Fruit fly (Drosophila melanogaster) whole organism, embryonic: Measurements from ENCODE around the gene Gmap.

Experiments used
- CG12744 ChIP-seq: fragments of 200-800 bp; sonication (Bioruptor generic); optimal IDR thresholded peaks from 2 replicates; lab custom pipeline; 2016; ENCODE audit warnings: missing biosample characterization, missing genetic modification characterization
- CG13894 ChIP-seq: fragments of 200-800 bp; sonication (Bioruptor generic); optimal IDR thresholded peaks from 3 replicates; lab custom pipeline; 2018; ENCODE audit warnings: missing biosample characterization, mild to moderate bottlenecking, missing genetic modification characterization, moderate library complexity
- CG14014 ChIP-seq: fragments of 200-800 bp; sonication (Bioruptor generic); IDR thresholded peaks from 2 replicates; pipeline ENCODE4 v1.3.6; 2022; ENCODE audit warnings: missing biosample characterization, missing genetic modification characterization
- CG14667 ChIP-seq: fragments of 200-800 bp; sonication (Bioruptor generic); IDR thresholded peaks from 2 replicates; pipeline ENCODE4 v1.3.6; 2022; ENCODE audit warnings: missing biosample characterization, missing genetic modification characterization
- CG14965 ChIP-seq: fragments of 200-800 bp; sonication (Bioruptor generic); optimal IDR thresholded peaks from 2 replicates; lab custom pipeline; 2016; ENCODE audit warnings: missing biosample characterization, missing genetic modification characterization, borderline replicate concordance
- CG17328 ChIP-seq: fragments of 200-800 bp; sonication (Bioruptor generic); IDR thresholded peaks from 2 replicates; pipeline ENCODE4 v1.3.6; 2022; ENCODE audit warnings: missing biosample characterization, missing genetic modification characterization
- CG17612 ChIP-seq: fragments of 200-800 bp; sonication (Bioruptor generic); IDR thresholded peaks from 2 replicates; pipeline ENCODE4 v1.3.6; 2022; ENCODE audit warnings: missing biosample characterization, missing genetic modification characterization
- CG18262 ChIP-seq: fragments of 200-800 bp; optimal IDR thresholded peaks from 3 replicates; lab custom pipeline; 2019; ENCODE audit warnings: missing biosample characterization, mild to moderate bottlenecking, missing genetic modification characterization, moderate library complexity
- CG2129 ChIP-seq: fragments of 200-800 bp; sonication (Bioruptor generic); IDR thresholded peaks from 2 replicates; pipeline ENCODE4 v1.3.6; 2022; ENCODE audit warnings: missing biosample characterization, missing genetic modification characterization; ENCODE audit not compliant: partially characterized antibody
- CG2678 ChIP-seq: fragments of 200-800 bp; sonication (Bioruptor generic); optimal IDR thresholded peaks from 3 replicates; lab custom pipeline; 2019; ENCODE audit warnings: missing biosample characterization, mild to moderate bottlenecking, missing genetic modification characterization, moderate library complexity
- CG3281 ChIP-seq: fragments of 200-800 bp; sonication (Bioruptor generic); optimal IDR thresholded peaks from 3 replicates; lab custom pipeline; 2017; ENCODE audit warnings: missing biosample characterization, mild to moderate bottlenecking, missing genetic modification characterization
- CG3838 ChIP-seq: fragments of 200-800 bp; sonication (Bioruptor generic); optimal IDR thresholded peaks from 3 replicates; lab custom pipeline; 2016; ENCODE audit warnings: missing biosample characterization, missing genetic modification characterization
- CG3847 ChIP-seq: fragments of 200-800 bp; sonication (Bioruptor generic); IDR thresholded peaks from 2 replicates; pipeline ENCODE4 v1.3.6; 2022; ENCODE audit warnings: missing biosample characterization, missing genetic modification characterization
- CG43689 ChIP-seq: fragments of 200-800 bp; sonication (Bioruptor generic); IDR thresholded peaks from 2 replicates; pipeline ENCODE4 v1.3.6; 2022; ENCODE audit warnings: missing biosample characterization, missing genetic modification characterization
- CG4730 ChIP-seq: fragments of 200-800 bp; sonication (Bioruptor generic); IDR thresholded peaks from 2 replicates; pipeline ENCODE4 v1.3.6; 2022; ENCODE audit warnings: missing biosample characterization, missing genetic modification characterization
- CG4854 ChIP-seq: fragments of 200-800 bp; sonication (Bioruptor generic); optimal IDR thresholded peaks from 2 replicates; lab custom pipeline; 2016; ENCODE audit warnings: missing biosample characterization, missing genetic modification characterization, inconsistent platforms
- CG5180 ChIP-seq: fragments of 200-800 bp; sonication (Bioruptor generic); optimal IDR thresholded peaks from 3 replicates; lab custom pipeline; 2017; ENCODE audit warnings: missing biosample characterization, missing genetic modification characterization, mild to moderate bottlenecking, moderate library complexity, missing genetic modification reagents
- CG6791 ChIP-seq: fragments of 200-800 bp; sonication (Bioruptor generic); IDR thresholded peaks from 3 replicates; pipeline ENCODE4 v1.3.6; 2022; ENCODE audit warnings: missing biosample characterization, missing genetic modification characterization; ENCODE audit not compliant: partially characterized antibody
- D19A ChIP-seq: fragments of 200-800 bp; optimal IDR thresholded peaks from 3 replicates; lab custom pipeline; 2019; ENCODE audit warnings: missing biosample characterization, mild to moderate bottlenecking, missing genetic modification characterization, moderate library complexity
- Dad ChIP-seq: fragments of 200-800 bp; sonication (Bioruptor generic); optimal IDR thresholded peaks from 3 replicates; lab custom pipeline; 2016; ENCODE audit warnings: missing biosample characterization, missing genetic modification characterization
- Dref ChIP-seq: fragments of 200-800 bp; sonication (Bioruptor generic); IDR thresholded peaks from 2 replicates; pipeline ENCODE4 v1.3.6; 2022; ENCODE audit warnings: missing biosample characterization, missing genetic modification characterization
- Drgx ChIP-seq: fragments of 200-800 bp; sonication (Bioruptor generic); IDR thresholded peaks from 2 replicates; pipeline ENCODE4 v1.3.6; 2022; ENCODE audit warnings: missing biosample characterization, missing genetic modification characterization
- E2f2 ChIP-seq: fragments of 200-800 bp; sonication (Bioruptor generic); IDR thresholded peaks from 2 replicates; pipeline ENCODE4 v1.3.6; 2022; ENCODE audit warnings: missing biosample characterization, missing genetic modification characterization
- Ets65A ChIP-seq: fragments of 200-800 bp; sonication (Bioruptor generic); peaks from one replicate; lab custom pipeline; 2016; ENCODE audit warnings: missing biosample characterization, missing genetic modification characterization
- HLHmδ ChIP-seq: fragments of 200-800 bp; sonication (Bioruptor generic); optimal IDR thresholded peaks from 2 replicates; lab custom pipeline; 2018; ENCODE audit warnings: missing biosample characterization, mild to moderate bottlenecking, missing genetic modification characterization, moderate library complexity
- Hmx ChIP-seq: fragments of 200-800 bp; sonication (Bioruptor generic); optimal IDR thresholded peaks from 2 replicates; lab custom pipeline; 2016; ENCODE audit warnings: missing biosample characterization, missing genetic modification characterization
- Hr39 ChIP-seq: fragments of >200 bp; optimal IDR thresholded peaks from 2 replicates; lab custom pipeline; 2017
- Max ChIP-seq: fragments of 200-800 bp; sonication (Bioruptor generic); optimal IDR thresholded peaks from 2 replicates; lab custom pipeline; 2016; ENCODE audit warnings: missing biosample characterization, mild to moderate bottlenecking, missing genetic modification characterization
- Myb ChIP-seq: fragments of 200-800 bp; sonication (Bioruptor generic); optimal IDR thresholded peaks from 2 replicates; lab custom pipeline; 2016; ENCODE audit warnings: missing biosample characterization, missing genetic modification characterization
- Xrp1 ChIP-seq: fragments of 200-800 bp; sonication (Bioruptor generic); IDR thresholded peaks from 2 replicates; pipeline ENCODE4 v1.3.6; 2022; ENCODE audit warnings: missing biosample characterization, missing genetic modification characterization
- al ChIP-seq: fragments of 200-800 bp; sonication (Bioruptor generic); IDR thresholded peaks from 2 replicates; pipeline ENCODE4 v1.3.6; 2022; ENCODE audit warnings: missing biosample characterization, missing genetic modification characterization
- aop ChIP-seq: fragments of 200-800 bp; sonication (Bioruptor generic); IDR thresholded peaks from 2 replicates; pipeline ENCODE4 v1.3.6; 2022; ENCODE audit warnings: missing biosample characterization, missing genetic modification characterization
- ase ChIP-seq: fragments of 200-800 bp; sonication (Bioruptor generic); IDR thresholded peaks from 3 replicates; pipeline ENCODE4 v1.3.6; 2022; ENCODE audit warnings: missing biosample characterization, missing genetic modification characterization
- bcd ChIP-seq: fragments of 200-800 bp; sonication (Bioruptor generic); optimal IDR thresholded peaks from 2 replicates; lab custom pipeline; 2017; ENCODE audit warnings: missing biosample characterization, mild to moderate bottlenecking, missing genetic modification characterization
- br ChIP-seq: fragments of >200 bp; optimal IDR thresholded peaks from 2 replicates; lab custom pipeline; 2017
- bsh ChIP-seq, 2 experiments: fragments of 200-800 bp; sonication (Bioruptor generic); optimal IDR thresholded peaks; 2 replicates each; lab custom pipeline; 2017 to 2018; ENCODE audit warnings: mild to moderate bottlenecking in 2 of 2, missing biosample characterization in 2 of 2, missing genetic modification characterization in 2 of 2, moderate library complexity in 1 of 2
- cas ChIP-seq: fragments of 200-800 bp; sonication (Bioruptor generic); IDR thresholded peaks from 2 replicates; pipeline ENCODE4 v1.3.6; 2022; ENCODE audit warnings: missing biosample characterization, missing genetic modification characterization
- dmrt11E ChIP-seq: fragments of 200-800 bp; sonication (Bioruptor generic); optimal IDR thresholded peaks from 3 replicates; lab custom pipeline; 2018; ENCODE audit warnings: missing biosample characterization, mild to moderate bottlenecking, missing genetic modification characterization, moderate library complexity
- ewg ChIP-seq: fragments of 200-800 bp; sonication (Bioruptor generic); optimal IDR thresholded peaks from 3 replicates; lab custom pipeline; 2017; ENCODE audit warnings: mild to moderate bottlenecking, missing biosample characterization, missing genetic modification reagents, missing genetic modification characterization
- fd96Cb ChIP-seq: fragments of 200-800 bp; sonication (Bioruptor generic); optimal IDR thresholded peaks from 2 replicates; lab custom pipeline; 2018; ENCODE audit warnings: missing biosample characterization, mild to moderate bottlenecking, missing genetic modification characterization, moderate library complexity
- ftz-f1 ChIP-seq: fragments of 200-800 bp; sonication (Bioruptor generic); optimal IDR thresholded peaks from 2 replicates; lab custom pipeline; 2016; ENCODE audit warnings: missing biosample characterization, missing genetic modification characterization
- klu ChIP-seq: fragments of 200-800 bp; sonication (Bioruptor generic); IDR thresholded peaks from 2 replicates; pipeline ENCODE4 v1.3.6; 2022; ENCODE audit warnings: missing biosample characterization, missing genetic modification characterization
- lab ChIP-seq: fragments of 200-800 bp; sonication (Bioruptor generic); optimal IDR thresholded peaks from 3 replicates; lab custom pipeline; 2017; ENCODE audit warnings: missing biosample characterization, missing genetic modification characterization, mild to moderate bottlenecking, moderate library complexity, missing genetic modification reagents
- lmd ChIP-seq: fragments of 200-800 bp; sonication (Bioruptor generic); IDR thresholded peaks from 2 replicates; pipeline ENCODE4 v1.3.6; 2022; ENCODE audit warnings: missing biosample characterization, missing genetic modification characterization
- nmo ChIP-seq: fragments of 200-800 bp; sonication (Bioruptor generic); optimal IDR thresholded peaks from 2 replicates; lab custom pipeline; 2018; ENCODE audit warnings: missing biosample characterization, mild to moderate bottlenecking, missing genetic modification characterization, moderate library complexity
- odd ChIP-seq: fragments of 200-800 bp; sonication (Bioruptor generic); optimal IDR thresholded peaks from 2 replicates; lab custom pipeline; 2017; ENCODE audit warnings: missing biosample characterization, mild to moderate bottlenecking, missing genetic modification characterization
- peb ChIP-seq: fragments of 200-800 bp; sonication (Bioruptor generic); IDR thresholded peaks from 2 replicates; pipeline ENCODE4 v1.3.6; 2022; ENCODE audit warnings: missing biosample characterization, missing genetic modification characterization
- phol ChIP-seq: fragments of 200-800 bp; sonication (Bioruptor generic); optimal IDR thresholded peaks from 3 replicates; lab custom pipeline; 2018; ENCODE audit warnings: missing biosample characterization, mild to moderate bottlenecking, missing genetic modification characterization, moderate library complexity
- seq ChIP-seq: fragments of 200-800 bp; sonication (Bioruptor generic); IDR thresholded peaks from 2 replicates; pipeline ENCODE4 v1.3.6; 2022; ENCODE audit warnings: missing biosample characterization, missing genetic modification characterization
- tup ChIP-seq: fragments of 200-800 bp; sonication (Bioruptor generic); optimal IDR thresholded peaks from 2 replicates; lab custom pipeline; 2016; ENCODE audit warnings: missing biosample characterization, mild to moderate bottlenecking, missing genetic modification characterization, moderate library complexity
- usp ChIP-seq: fragments of >200 bp; optimal IDR thresholded peaks from 2 replicates; lab custom pipeline; 2017; ENCODE audit warnings: missing biosample characterization, missing genetic modification characterization
- zfh1 ChIP-seq: fragments of 200-800 bp; sonication (Bioruptor generic); IDR thresholded peaks from 3 replicates; pipeline ENCODE4 v1.3.6; 2022; ENCODE audit warnings: missing biosample characterization, missing genetic modification characterization

Gmap gene

dm6 chrX:15549055-15549454 is 62.3 kb downstream of the Gmap start (continued):
- TF ChIP-seq HLHmδ (GFP tag; lab: Kevin White, UChicago) (no peak), lmd (GFP tag; lab: Robert Waterston, UW) (peak; percentile 85), CG14014 (GFP tag; lab: Robert Waterston, UW) (peak; percentile 75)

DNA sequence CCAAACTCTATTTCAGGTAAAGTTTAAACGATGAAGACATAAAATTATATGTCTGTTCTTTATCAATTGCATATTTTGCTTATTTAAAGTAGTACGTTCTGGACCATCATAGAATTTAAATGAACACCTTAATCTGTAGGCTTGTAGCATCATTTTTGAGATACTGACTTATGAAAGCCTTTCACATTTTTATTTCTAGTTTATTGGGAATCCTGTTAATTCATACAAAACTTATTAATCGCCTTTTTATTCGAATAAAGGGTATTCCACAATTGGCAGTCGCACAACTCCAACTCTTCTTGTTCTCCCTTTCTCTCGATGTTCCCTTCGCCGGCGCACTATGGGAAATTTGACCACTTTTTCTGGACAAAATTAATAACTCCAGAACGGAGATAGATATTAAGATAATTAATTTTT is 65.8 kb downstream of the Gmap start:
- TF ChIP-seq CG3281 (GFP tag; lab: Kevin White, UChicago) (no peak), CG4730 (GFP tag; lab: Robert Waterston, UW) (no peak), Hmx (no peak), bsh (GFP tag; optimal IDR thresholded peaks at IDR 0.05; lab: Kevin White, UChicago) (peak; percentile 8 to 23), odd (GFP tag; lab: Kevin White, UChicago) (no peak), CG13894 (tag; lab: Kevin White, UChicago) (no peak), aop (GFP tag; lab: Robert Waterston, UW) (no peak), CG18262 (tag; lab: Kevin White, UChicago) (peak; percentile 33), bcd (GFP tag; lab: Kevin White, UChicago) (no peak), br (lab: Kevin White, UChicago) (no peak), dmrt11E (tag; lab: Kevin White, UChicago) (peak; percentile 20), phol (tag; lab: Kevin White, UChicago) (peak; percentile 13), CG14965 (no peak), Dad (GFP tag; lab: Kevin White, UChicago) (no peak), cas (no peak), CG6791 (no peak), CG17328 (no peak), ftz-f1 (GFP tag; lab: Kevin White, UChicago) (no peak), ewg (no peak), Max (GFP tag; lab: Kevin White, UChicago) (no peak), CG12744 (no peak), D19A (tag; lab: Kevin White, UChicago) (peak; percentile 50), zfh1 (no peak), ase (GFP tag; lab: Robert Waterston, UW) (no peak), CG43689 (GFP tag; lab: Robert Waterston, UW) (no peak), klu (GFP tag; lab: Robert Waterston, UW) (no peak), lab (GFP tag; lab: Kevin White, UChicago) (no peak), tup (GFP tag; lab: Kevin White, UChicago) (no peak), nmo (GFP tag; lab: Kevin White, UChicago) (peak; percentile 20), E2f2 (GFP tag; lab: Robert Waterston, UW) (no peak), CG3847 (GFP tag; lab: Robert Waterston, UW) (no peak), CG2129 (no peak), al (no peak), CG3838 (GFP tag; lab: Kevin White, UChicago) (no peak), Hr39 (lab: Kevin White, UChicago) (no peak), seq (GFP tag; lab: Robert Waterston, UW) (no peak), Ets65A (GFP tag; lab: Kevin White, UChicago) (peak; percentile 57), fd96Cb (tag; lab: Kevin White, UChicago) (no peak), Drgx (GFP tag; lab: Robert Waterston, UW) (no peak), CG5180 (GFP tag; lab: Kevin White, UChicago) (peak; percentile 13), peb (GFP tag; lab: Robert Waterston, UW) (no peak), CG2678 (no peak), CG14667 (GFP tag; lab: Robert Waterston, UW) (no peak), Dref (GFP tag; lab: Robert Waterston, UW) (no peak), CG17612 (GFP tag; lab: Robert Waterston, UW) (no peak), Myb (no peak), CG4854 (GFP tag; lab: Kevin White, UChicago) (no peak), usp (GFP tag; lab: Kevin White, UChicago) (no peak), Xrp1 (no peak)
